Worm (Caenorhabditis elegans) whole organism, L2 larva: ENCODE measurements around the gene F54F7.14.

Experiments
- F13H6.1 ChIP-seq: sonication (generic microtip); optimal IDR thresholded peaks from 2 replicates; lab custom pipeline; 2016; ENCODE audit warnings: missing genetic modification characterization, missing compliant biosample characterization
- elt-1 ChIP-seq: fragments of 150-350 bp; optimal IDR thresholded peaks from 2 replicates; lab custom pipeline; 2014; ENCODE audit warnings: missing biosample characterization, missing genetic modification characterization
- nhr-237 ChIP-seq: fragments of 150-350 bp; optimal IDR thresholded peaks from 2 replicates; lab custom pipeline; 2014; ENCODE audit warnings: missing biosample characterization, missing genetic modification characterization
- nhr-77 ChIP-seq: fragments of 150-350 bp; optimal IDR thresholded peaks from 2 replicates; lab custom pipeline; 2014; ENCODE audit warnings: missing biosample characterization, missing genetic modification characterization
- skn-1 ChIP-seq: sonication (generic microtip); optimal IDR thresholded peaks from 2 replicates; lab custom pipeline; 2017; ENCODE audit warnings: missing biosample characterization, missing genetic modification characterization
- unc-39 ChIP-seq: fragments of 150-350 bp; optimal IDR thresholded peaks from 2 replicates; lab custom pipeline; 2014; ENCODE audit warnings: missing biosample characterization, missing genetic modification characterization
- unc-62 ChIP-seq: fragments of 150-350 bp; optimal IDR thresholded peaks from 2 replicates; lab custom pipeline; 2014; ENCODE audit warnings: missing biosample characterization, missing genetic modification reagents, missing genetic modification characterization
- ztf-4 ChIP-seq: fragments of 150-350 bp; optimal IDR thresholded peaks from 2 replicates; lab custom pipeline; 2014; ENCODE audit warnings: missing biosample characterization, missing genetic modification characterization

DNA sequence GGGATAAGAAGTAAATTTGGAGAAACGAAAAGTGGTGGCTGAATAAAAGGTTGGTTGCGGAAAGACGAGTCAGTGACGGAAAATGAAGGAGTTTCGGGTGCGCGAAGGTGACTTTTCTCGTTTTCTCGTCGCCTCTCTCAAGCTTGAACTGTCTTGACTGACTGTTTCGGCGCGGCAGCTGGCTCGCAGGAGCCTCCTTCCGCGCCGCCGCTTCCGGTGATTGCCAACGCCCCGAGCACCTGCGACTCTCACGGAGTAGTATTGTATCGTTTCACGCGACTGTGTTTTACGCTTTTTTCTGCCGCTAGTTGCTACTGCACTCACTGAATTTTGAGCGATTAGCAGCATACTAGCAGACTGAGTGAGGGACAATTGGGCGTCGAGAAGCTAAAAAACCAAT, 36.0 kb upstream of the F54F7.14 start, which contains the start of gene C34E11.2:
- TF ChIP-seq unc-62 (GFP tag; lab: Kevin White, UChicago) (no peak), skn-1 (no peak), ztf-4 (no peak), elt-1 (tag; lab: Kevin White, UChicago) (no peak), F13H6.1 (tag; lab: Kevin White, UChicago) (no peak), unc-39 (tag; lab: Kevin White, UChicago) (no peak), nhr-237 (tag; lab: Kevin White, UChicago) (no peak), nhr-77 (no peak)
